Fruit fly (Drosophila melanogaster) whole organism, embryonic: ENCODE measurements around the gene kz.

Experiments
- CG11504 ChIP-seq: fragments of 200-800 bp; sonication (Bioruptor generic); optimal IDR thresholded peaks from 3 replicates; lab custom pipeline; 2019; ENCODE audit warnings: missing biosample characterization, mild to moderate bottlenecking, missing genetic modification characterization, moderate library complexity
- CG13296 ChIP-seq: fragments of 200-800 bp; sonication (Bioruptor generic); optimal IDR thresholded peaks from 3 replicates; lab custom pipeline; 2018; ENCODE audit warnings: missing biosample characterization, mild to moderate bottlenecking, missing genetic modification characterization
- CG16815 ChIP-seq: fragments of 200-800 bp; sonication (Bioruptor generic); optimal IDR thresholded peaks from 3 replicates; lab custom pipeline; 2017; ENCODE audit warnings: missing biosample characterization, mild to moderate bottlenecking, missing genetic modification characterization
- CG17385 ChIP-seq: fragments of 200-800 bp; sonication (Bioruptor generic); optimal IDR thresholded peaks from 3 replicates; lab custom pipeline; 2018; ENCODE audit warnings: missing biosample characterization, mild to moderate bottlenecking, missing genetic modification characterization
- CG17829 ChIP-seq: fragments of 200-800 bp; optimal IDR thresholded peaks from 2 replicates; lab custom pipeline; 2019; ENCODE audit warnings: missing biosample characterization, mild to moderate bottlenecking, missing genetic modification characterization, moderate library complexity
- CG1792 ChIP-seq: fragments of 200-800 bp; sonication (Bioruptor generic); optimal IDR thresholded peaks from 2 replicates; lab custom pipeline; 2016; ENCODE audit warnings: missing biosample characterization, missing genetic modification characterization
- CG18599 ChIP-seq: fragments of 200-800 bp; sonication (Bioruptor generic); optimal IDR thresholded peaks from 3 replicates; lab custom pipeline; 2017; ENCODE audit warnings: missing biosample characterization, missing genetic modification characterization, mild to moderate bottlenecking, moderate library complexity, missing genetic modification reagents
- CG3847 ChIP-seq: fragments of 200-800 bp; sonication (Bioruptor generic); IDR thresholded peaks from 2 replicates; pipeline ENCODE4 v1.3.6; 2022; ENCODE audit warnings: missing biosample characterization, missing genetic modification characterization
- CG4424 ChIP-seq: fragments of 200-800 bp; sonication (Bioruptor generic); optimal IDR thresholded peaks from 3 replicates; lab custom pipeline; 2016; ENCODE audit warnings: missing biosample characterization, missing genetic modification characterization
- CG6272 ChIP-seq: fragments of 200-800 bp; sonication (Bioruptor generic); IDR thresholded peaks from 2 replicates; pipeline ENCODE4 v1.3.6; 2022; ENCODE audit warnings: missing biosample characterization, missing genetic modification characterization
- CG6765 ChIP-seq: fragments of 200-800 bp; sonication (Bioruptor generic); optimal IDR thresholded peaks from 3 replicates; lab custom pipeline; 2017; ENCODE audit warnings: missing biosample characterization, mild to moderate bottlenecking, missing genetic modification characterization
- CG9727 ChIP-seq: fragments of 200-800 bp; sonication (Bioruptor generic); optimal IDR thresholded peaks from 3 replicates; lab custom pipeline; 2017; ENCODE audit warnings: missing biosample characterization, mild to moderate bottlenecking, missing genetic modification characterization
- CG9876 ChIP-seq: fragments of 200-800 bp; sonication (Bioruptor generic); optimal IDR thresholded peaks from 2 replicates; lab custom pipeline; 2016; ENCODE audit warnings: missing biosample characterization, missing genetic modification characterization
- CTCF ChIP-seq: fragments of 200-800 bp; sonication (Bioruptor generic); optimal IDR thresholded peaks from 2 replicates; lab custom pipeline; 2017; ENCODE audit warnings: missing biosample characterization, mild to moderate bottlenecking, missing genetic modification characterization, moderate library complexity
- Chrac-16 ChIP-seq: fragments of 200-800 bp; sonication (Bioruptor generic); optimal IDR thresholded peaks from 3 replicates; lab custom pipeline; 2016; ENCODE audit warnings: missing biosample characterization, missing genetic modification characterization
- CkIIα-i1 ChIP-seq: fragments of 200-800 bp; sonication (Bioruptor generic); IDR thresholded peaks from 2 replicates; pipeline ENCODE4 v1.3.6; 2022; ENCODE audit warnings: missing biosample characterization, missing genetic modification characterization
- Dp ChIP-seq: fragments of 200-800 bp; sonication (Bioruptor generic); optimal IDR thresholded peaks from 2 replicates; lab custom pipeline; 2018; ENCODE audit warnings: missing biosample characterization, mild to moderate bottlenecking, missing genetic modification characterization, moderate library complexity
- E2f2 ChIP-seq: fragments of 200-800 bp; sonication (Bioruptor generic); IDR thresholded peaks from 2 replicates; pipeline ENCODE4 v1.3.6; 2022; ENCODE audit warnings: missing biosample characterization, missing genetic modification characterization
- ERR ChIP-seq: fragments of 200-800 bp; sonication (Bioruptor generic); optimal IDR thresholded peaks from 2 replicates; lab custom pipeline; 2016; ENCODE audit warnings: missing biosample characterization, missing genetic modification characterization
- Ets65A ChIP-seq: fragments of 200-800 bp; sonication (Bioruptor generic); peaks from one replicate; lab custom pipeline; 2016; ENCODE audit warnings: missing biosample characterization, missing genetic modification characterization
- Fer1 ChIP-seq: fragments of 200-800 bp; sonication (Bioruptor generic); optimal IDR thresholded peaks from 2 replicates; lab custom pipeline; 2017; ENCODE audit warnings: missing biosample characterization, mild to moderate bottlenecking, missing genetic modification characterization
- Fer3 ChIP-seq: fragments of 200-800 bp; sonication (Bioruptor generic); optimal IDR thresholded peaks from 2 replicates; lab custom pipeline; 2018; ENCODE audit warnings: missing biosample characterization, mild to moderate bottlenecking, missing genetic modification characterization, moderate library complexity
- HmgD ChIP-seq: fragments of 200-800 bp; sonication (Bioruptor generic); optimal IDR thresholded peaks from 3 replicates; lab custom pipeline; 2016; ENCODE audit warnings: missing biosample characterization, missing genetic modification characterization
- Lim3 ChIP-seq: fragments of 200-800 bp; sonication (Bioruptor generic); IDR thresholded peaks from 2 replicates; pipeline ENCODE4 v1.3.6; 2022; ENCODE audit warnings: missing biosample characterization, missing genetic modification characterization
- MESR4 ChIP-seq: fragments of 200-800 bp; sonication (Bioruptor generic); optimal IDR thresholded peaks from 2 replicates; lab custom pipeline; 2018; ENCODE audit warnings: missing biosample characterization, mild to moderate bottlenecking, missing genetic modification characterization, moderate library complexity
- Mes4 ChIP-seq: fragments of 200-800 bp; sonication (Bioruptor generic); optimal IDR thresholded peaks from 2 replicates; lab custom pipeline; 2016; ENCODE audit warnings: missing biosample characterization, missing genetic modification characterization
- Rfx ChIP-seq: fragments of 200-800 bp; sonication (Bioruptor generic); IDR thresholded peaks from 2 replicates; pipeline ENCODE4 v1.3.6; 2022; ENCODE audit warnings: missing biosample characterization, missing genetic modification characterization
- ato ChIP-seq: fragments of 200-800 bp; sonication (Bioruptor generic); IDR thresholded peaks from 2 replicates; pipeline ENCODE4 v1.3.6; 2022; ENCODE audit warnings: missing biosample characterization, missing genetic modification characterization; ENCODE audit not compliant: partially characterized antibody
- bowl ChIP-seq: fragments of 200-800 bp; sonication (Bioruptor generic); IDR thresholded peaks from 2 replicates; pipeline ENCODE4 v1.3.6; 2022; ENCODE audit warnings: missing biosample characterization, missing genetic modification characterization
- bsh ChIP-seq, 2 experiments: fragments of 200-800 bp; sonication (Bioruptor generic); optimal IDR thresholded peaks; 2 replicates each; lab custom pipeline; 2017 to 2018; ENCODE audit warnings: mild to moderate bottlenecking in 2 of 2, missing biosample characterization in 2 of 2, missing genetic modification characterization in 2 of 2, moderate library complexity in 1 of 2
- cg ChIP-seq: fragments of 200-800 bp; sonication (Bioruptor generic); optimal IDR thresholded peaks from 3 replicates; lab custom pipeline; 2019; ENCODE audit warnings: missing biosample characterization, mild to moderate bottlenecking, missing genetic modification characterization, moderate library complexity
- cwo ChIP-seq: fragments of 200-800 bp; sonication (Bioruptor generic); optimal IDR thresholded peaks from 3 replicates; lab custom pipeline; 2017; ENCODE audit warnings: missing biosample characterization, missing genetic modification characterization, mild to moderate bottlenecking, moderate library complexity, missing genetic modification reagents
- dan ChIP-seq: fragments of 200-800 bp; sonication (Bioruptor generic); IDR thresholded peaks from 2 replicates; pipeline ENCODE4 v1.3.6; 2022; ENCODE audit warnings: missing biosample characterization, missing genetic modification characterization
- dysf ChIP-seq: fragments of 200-800 bp; sonication (Bioruptor generic); IDR thresholded peaks from 3 replicates; pipeline ENCODE4 v1.3.6; 2022; ENCODE audit warnings: missing biosample characterization, missing genetic modification characterization
- fd3F ChIP-seq: fragments of 200-800 bp; sonication (Bioruptor generic); optimal IDR thresholded peaks from 2 replicates; lab custom pipeline; 2018; ENCODE audit warnings: missing biosample characterization, mild to moderate bottlenecking, missing genetic modification characterization, moderate library complexity
- fru ChIP-seq: fragments of >200 bp; optimal IDR thresholded peaks from 2 replicates; lab custom pipeline; 2017
- grn ChIP-seq: fragments of 200-800 bp; sonication (Bioruptor generic); optimal IDR thresholded peaks from 3 replicates; lab custom pipeline; 2017; ENCODE audit warnings: missing biosample characterization, missing genetic modification characterization
- jing ChIP-seq: fragments of 200-800 bp; sonication (Bioruptor generic); optimal IDR thresholded peaks from 2 replicates; lab custom pipeline; 2018; ENCODE audit warnings: missing biosample characterization, mild to moderate bottlenecking, missing genetic modification characterization
- lab ChIP-seq: fragments of 200-800 bp; sonication (Bioruptor generic); optimal IDR thresholded peaks from 3 replicates; lab custom pipeline; 2017; ENCODE audit warnings: missing biosample characterization, missing genetic modification characterization, mild to moderate bottlenecking, moderate library complexity, missing genetic modification reagents
- lmd ChIP-seq: fragments of 200-800 bp; sonication (Bioruptor generic); IDR thresholded peaks from 2 replicates; pipeline ENCODE4 v1.3.6; 2022; ENCODE audit warnings: missing biosample characterization, missing genetic modification characterization
- nerfin-2 ChIP-seq: fragments of 200-800 bp; sonication (Bioruptor generic); IDR thresholded peaks from 2 replicates; pipeline ENCODE4 v1.3.6; 2022; ENCODE audit warnings: missing biosample characterization, missing genetic modification characterization; ENCODE audit not compliant: partially characterized antibody
- nmo ChIP-seq: fragments of 200-800 bp; sonication (Bioruptor generic); optimal IDR thresholded peaks from 2 replicates; lab custom pipeline; 2018; ENCODE audit warnings: missing biosample characterization, mild to moderate bottlenecking, missing genetic modification characterization, moderate library complexity
- oc ChIP-seq: fragments of 200-800 bp; sonication (Bioruptor generic); optimal IDR thresholded peaks from 2 replicates; lab custom pipeline; 2018; ENCODE audit warnings: missing biosample characterization, mild to moderate bottlenecking, missing genetic modification characterization, moderate library complexity
- row ChIP-seq: fragments of 200-800 bp; sonication (Bioruptor generic); IDR thresholded peaks from 3 replicates; pipeline ENCODE4 v1.3.6; 2022; ENCODE audit warnings: missing biosample characterization, missing genetic modification characterization
- scrt ChIP-seq: fragments of 200-800 bp; sonication (Bioruptor generic); optimal IDR thresholded peaks from 2 replicates; lab custom pipeline; 2018; ENCODE audit warnings: missing biosample characterization, mild to moderate bottlenecking, missing genetic modification characterization, moderate library complexity
- sd ChIP-seq: fragments of 200-800 bp; sonication (Bioruptor generic); optimal IDR thresholded peaks from 3 replicates; lab custom pipeline; 2018; ENCODE audit warnings: missing biosample characterization, mild to moderate bottlenecking, missing genetic modification characterization, moderate library complexity
- tap ChIP-seq: fragments of 200-800 bp; optimal IDR thresholded peaks from 3 replicates; lab custom pipeline; 2019; ENCODE audit warnings: missing biosample characterization, mild to moderate bottlenecking, missing genetic modification characterization, moderate library complexity
- trh ChIP-seq: fragments of 200-800 bp; sonication (Bioruptor generic); optimal IDR thresholded peaks from 2 replicates; lab custom pipeline; 2016; ENCODE audit warnings: missing biosample characterization, missing genetic modification characterization
- unpg ChIP-seq: fragments of 200-800 bp; sonication (Bioruptor generic); optimal IDR thresholded peaks from 3 replicates; lab custom pipeline; 2018; ENCODE audit warnings: missing biosample characterization, mild to moderate bottlenecking, missing genetic modification characterization, moderate library complexity
- vnd ChIP-seq: fragments of 200-800 bp; sonication (Bioruptor generic); IDR thresholded peaks from 3 replicates; pipeline ENCODE4 v1.3.6; 2022; ENCODE audit warnings: missing biosample characterization, missing genetic modification characterization; ENCODE audit not compliant: partially characterized antibody
- z ChIP-seq: fragments of 200-800 bp; sonication (Bioruptor generic); IDR thresholded peaks from 3 replicates; pipeline ENCODE4 v1.3.6; 2022; ENCODE audit warnings: missing biosample characterization, missing genetic modification characterization

Gene kz

DNA sequence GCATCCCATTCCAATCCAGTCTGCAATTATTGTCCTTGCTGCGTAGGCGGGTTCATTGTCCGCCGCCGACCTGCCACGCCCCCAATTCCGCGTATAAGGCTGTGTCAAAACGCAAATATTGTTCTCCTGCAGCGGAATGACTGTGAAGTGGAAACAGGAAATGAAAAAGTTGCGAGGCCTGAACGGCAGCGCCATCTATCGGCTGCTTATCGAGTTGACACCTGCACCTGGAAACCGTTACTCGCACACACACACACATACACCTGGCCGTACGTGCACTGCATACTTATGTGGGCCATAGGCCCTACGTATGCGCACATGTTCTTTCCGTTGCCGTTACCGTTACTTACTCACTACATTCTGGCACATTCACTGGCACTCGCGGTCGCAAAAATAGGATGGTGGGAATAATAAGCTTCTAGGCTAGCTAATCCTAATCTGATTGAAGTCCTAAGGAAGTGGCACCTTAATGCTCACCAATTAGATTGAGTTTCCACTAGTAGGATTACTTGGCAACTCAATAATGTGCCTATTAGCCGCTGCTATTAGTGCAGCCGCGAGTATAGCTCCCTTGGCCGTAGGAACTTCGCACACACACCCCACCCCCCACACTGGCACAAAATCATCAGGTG, 16.9 kb upstream of the kz start (continued):
- TF ChIP-seq CG4424 (GFP tag; lab: Kevin White, UChicago) = no peak
- TF ChIP-seq CG17829 = no peak
- TF ChIP-seq cg (GFP tag; lab: Kevin White, UChicago) = peak; percentile 9
- peak; percentile 48 for TF ChIP-seq Ets65A
- TF ChIP-seq CG13296 (GFP tag; lab: Kevin White, UChicago) = no peak
- TF ChIP-seq CG18599 = peak; percentile 56
- no peak for TF ChIP-seq fru (lab: Kevin White, UChicago)
- no peak for TF ChIP-seq lmd (GFP tag; lab: Robert Waterston, UW)
- no peak for TF ChIP-seq vnd (GFP tag; lab: Robert Waterston, UW)
- TF ChIP-seq CG6765 (GFP tag; lab: Kevin White, UChicago) = peak; percentile 2
- peak; percentile 56 for TF ChIP-seq lab (GFP tag; lab: Kevin White, UChicago)
- TF ChIP-seq sd (tag; lab: Kevin White, UChicago) = no peak
- TF ChIP-seq trh (GFP tag; lab: Kevin White, UChicago) = no peak
- TF ChIP-seq CG17385 = no peak
- TF ChIP-seq fd3F (GFP tag; lab: Kevin White, UChicago) = no peak
- TF ChIP-seq z = no peak
- no peak for TF ChIP-seq ERR (GFP tag; lab: Kevin White, UChicago)
- peak; percentile 6 for TF ChIP-seq unpg (GFP tag; lab: Kevin White, UChicago)
- TF ChIP-seq CG9876 (GFP tag; lab: Kevin White, UChicago) = no peak
- TF ChIP-seq CG1792 (GFP tag; lab: Kevin White, UChicago) = no peak
- no peak for TF ChIP-seq cwo (GFP tag; lab: Kevin White, UChicago)
- TF ChIP-seq CG16815 (GFP tag; lab: Kevin White, UChicago) = no peak
- no peak for TF ChIP-seq CG3847
- peak; percentile 7 for TF ChIP-seq CG11504 (tag; lab: Kevin White, UChicago)
- TF ChIP-seq row = peak; percentile 15; the same call in 2 of the 3 replicates
- TF ChIP-seq Fer3 = no peak
- no peak for TF ChIP-seq nmo (GFP tag; lab: Kevin White, UChicago)
- TF ChIP-seq Dp (GFP tag; lab: Kevin White, UChicago) = no peak
- TF ChIP-seq bowl (GFP tag; lab: Robert Waterston, UW) = no peak
- TF ChIP-seq E2f2 (GFP tag; lab: Robert Waterston, UW) = no peak
- TF ChIP-seq tap = no peak
- no peak for TF ChIP-seq ato
- TF ChIP-seq oc (tag; lab: Kevin White, UChicago) = no peak
- peak; percentile 18 for TF ChIP-seq Fer1 (GFP tag; lab: Kevin White, UChicago)
- no peak for TF ChIP-seq scrt (GFP tag; lab: Kevin White, UChicago)
- TF ChIP-seq Lim3 (GFP tag; lab: Robert Waterston, UW) = no peak
- TF ChIP-seq dan (GFP tag; lab: Robert Waterston, UW) = no peak
- no peak for TF ChIP-seq Chrac-16 (GFP tag; lab: Kevin White, UChicago)
- TF ChIP-seq HmgD = no peak
- no peak for TF ChIP-seq bsh (GFP tag; optimal IDR thresholded peaks at IDR 0.05; lab: Kevin White, UChicago)
- TF ChIP-seq Mes4 (GFP tag; lab: Kevin White, UChicago) = no peak
- TF ChIP-seq grn (GFP tag; lab: Kevin White, UChicago) = no peak
- no peak for TF ChIP-seq CkIIα-i1 (GFP tag; lab: Robert Waterston, UW)
- TF ChIP-seq CG9727 (GFP tag; lab: Kevin White, UChicago) = peak; percentile 4
- TF ChIP-seq CTCF (GFP tag; lab: Kevin White, UChicago) = peak; percentile 84
- TF ChIP-seq Rfx (GFP tag; lab: Robert Waterston, UW) = no peak
- TF ChIP-seq dysf (GFP tag; lab: Robert Waterston, UW) = 0 out of 3 replicates have a peak, but pooled peaks have one; percentile 25
- no peak for TF ChIP-seq MESR4 (GFP tag; lab: Kevin White, UChicago)
- TF ChIP-seq jing (GFP tag; lab: Kevin White, UChicago) = no peak
- no peak for TF ChIP-seq nerfin-2
- TF ChIP-seq CG6272 = no peak
